Worm (Caenorhabditis elegans) whole organism, late embryonic: Measurements from ENCODE around the gene nhr-127.
A peak's percentile ranks its signal among the peaks of the same experiment; 100 is the strongest.

Source experiments
- C08G9.2 ChIP-seq: sonication (generic microtip); optimal IDR thresholded peaks from 2 replicates; lab custom pipeline; 2016; ENCODE audit warnings: mild to moderate bottlenecking, missing genetic modification characterization, moderate library complexity, missing compliant biosample characterization
- K09A11.1 ChIP-seq: sonication (generic microtip); optimal IDR thresholded peaks from 2 replicates; lab custom pipeline; 2017; ENCODE audit warnings: antibody characterized with exemption, mild to moderate bottlenecking, missing genetic modification characterization, missing compliant biosample characterization; ENCODE audit not compliant: insufficient read depth
- ceh-18 ChIP-seq: sonication (generic microtip); optimal IDR thresholded peaks from 2 replicates; lab custom pipeline; 2016; ENCODE audit warnings: missing genetic modification characterization, missing compliant biosample characterization
- ceh-2 ChIP-seq: sonication (generic microtip); optimal IDR thresholded peaks from 2 replicates; lab custom pipeline; 2016; ENCODE audit warnings: missing genotype, missing genetic modification characterization, missing compliant biosample characterization
- ceh-24 ChIP-seq: sonication (generic microtip); optimal IDR thresholded peaks from 2 replicates; lab custom pipeline; 2016; ENCODE audit warnings: mild to moderate bottlenecking, missing genetic modification characterization, missing compliant biosample characterization
- ceh-30 ChIP-seq: fragments of 150-350 bp; optimal IDR thresholded peaks from 2 replicates; lab custom pipeline; 2014; ENCODE audit warnings: missing biosample characterization, missing genetic modification characterization
- ceh-31 ChIP-seq: sonication (generic microtip); optimal IDR thresholded peaks from 2 replicates; lab custom pipeline; 2016; ENCODE audit warnings: missing genetic modification characterization, missing compliant biosample characterization
- ceh-45 ChIP-seq: fragments of 200-800 bp; sonication (Bioruptor generic); IDR thresholded peaks from 2 replicates; pipeline ENCODE4 v1.3.6; 2022; ENCODE audit warnings: missing genetic modification reagents, missing genetic modification characterization, missing compliant biosample characterization
- ceh-48 ChIP-seq: sonication (generic microtip); optimal IDR thresholded peaks from 2 replicates; lab custom pipeline; 2016; ENCODE audit warnings: missing genetic modification characterization, inconsistent platforms, missing compliant biosample characterization
- ceh-9 ChIP-seq: sonication (generic microtip); optimal IDR thresholded peaks from 2 replicates; lab custom pipeline; 2016; ENCODE audit warnings: mild to moderate bottlenecking, missing genetic modification characterization, inconsistent platforms, missing compliant biosample characterization
- dmd-4 ChIP-seq: sonication (generic microtip); optimal IDR thresholded peaks from 2 replicates; lab custom pipeline; 2016; ENCODE audit warnings: borderline replicate concordance, missing genetic modification characterization, missing compliant biosample characterization
- elt-2 ChIP-seq: sonication (generic microtip); optimal IDR thresholded peaks from 2 replicates; lab custom pipeline; 2016; ENCODE audit warnings: missing genetic modification reagents, missing genetic modification characterization, missing compliant biosample characterization
- elt-4 ChIP-seq: sonication (generic microtip); optimal IDR thresholded peaks from 2 replicates; lab custom pipeline; 2016; ENCODE audit warnings: missing genetic modification characterization, missing compliant biosample characterization
- eyg-1 ChIP-seq: sonication (generic microtip); optimal IDR thresholded peaks from 2 replicates; lab custom pipeline; 2016; ENCODE audit warnings: missing genotype, missing genetic modification characterization, missing compliant biosample characterization
- fkh-10 ChIP-seq: fragments of 150-350 bp; optimal IDR thresholded peaks from 2 replicates; lab custom pipeline; 2014; ENCODE audit warnings: missing biosample characterization, missing genetic modification reagents, missing genetic modification characterization
- gmeb-2 ChIP-seq: sonication (generic microtip); optimal IDR thresholded peaks from 2 replicates; lab custom pipeline; 2016; ENCODE audit warnings: missing genetic modification characterization, inconsistent platforms, missing compliant biosample characterization
- hlh-15 ChIP-seq: sonication (generic microtip); optimal IDR thresholded peaks from 2 replicates; lab custom pipeline; 2016; ENCODE audit warnings: missing genetic modification characterization, missing compliant biosample characterization
- hlh-6 ChIP-seq: sonication (generic microtip); optimal IDR thresholded peaks from 2 replicates; lab custom pipeline; 2016; ENCODE audit warnings: missing genotype, missing genetic modification characterization, missing compliant biosample characterization
- hlh-8 ChIP-seq: sonication (generic microtip); optimal IDR thresholded peaks from 2 replicates; lab custom pipeline; 2016; ENCODE audit warnings: missing genotype, missing genetic modification characterization, missing compliant biosample characterization
- lim-6 ChIP-seq: sonication (generic microtip); optimal IDR thresholded peaks from 2 replicates; lab custom pipeline; 2016; ENCODE audit warnings: missing genetic modification characterization, missing compliant biosample characterization
- lin-11 ChIP-seq: fragments of 200-800 bp; sonication (Bioruptor generic); optimal IDR thresholded peaks from 2 replicates; lab custom pipeline; 2018; ENCODE audit warnings: mild to moderate bottlenecking, missing genetic modification characterization, missing compliant biosample characterization
- madf-2 ChIP-seq: sonication (generic microtip); optimal IDR thresholded peaks from 2 replicates; lab custom pipeline; 2017; ENCODE audit warnings: missing genetic modification characterization, missing compliant biosample characterization
- mec-3 ChIP-seq: sonication (generic microtip); optimal IDR thresholded peaks from 2 replicates; lab custom pipeline; 2016; ENCODE audit warnings: borderline replicate concordance, missing genetic modification characterization, missing compliant biosample characterization
- npax-4 ChIP-seq: sonication (generic microtip); optimal IDR thresholded peaks from 2 replicates; lab custom pipeline; 2016; ENCODE audit warnings: missing genetic modification characterization, missing compliant biosample characterization
- odd-2 ChIP-seq: sonication (generic microtip); optimal IDR thresholded peaks from 2 replicates; lab custom pipeline; 2017; ENCODE audit warnings: antibody characterized with exemption, mild to moderate bottlenecking, missing genetic modification characterization, missing compliant biosample characterization
- pag-3 ChIP-seq: sonication (generic microtip); optimal IDR thresholded peaks from 2 replicates; lab custom pipeline; 2016; ENCODE audit warnings: missing compliant biosample characterization, missing genetic modification characterization, borderline replicate concordance
- pros-1 ChIP-seq: fragments of 150-350 bp; optimal IDR thresholded peaks from 2 replicates; lab custom pipeline; 2014; ENCODE audit warnings: missing biosample characterization, missing genetic modification reagents, missing genetic modification characterization
- rnt-1 ChIP-seq: sonication (generic microtip); optimal IDR thresholded peaks from 2 replicates; lab custom pipeline; 2016; ENCODE audit warnings: missing genetic modification characterization, missing compliant biosample characterization
- sdc-2 ChIP-seq: sonication (generic microtip); optimal IDR thresholded peaks from 2 replicates; lab custom pipeline; 2016; ENCODE audit warnings: missing genotype, missing genetic modification characterization, missing compliant biosample characterization
- sox-2 ChIP-seq: fragments of 200-800 bp; sonication (Bioruptor generic); IDR thresholded peaks from 2 replicates; pipeline ENCODE4 v1.3.6; 2022; ENCODE audit warnings: missing genetic modification reagents, missing genetic modification characterization, missing compliant biosample characterization
- sox-4 ChIP-seq: sonication (generic microtip); optimal IDR thresholded peaks from 2 replicates; lab custom pipeline; 2017; ENCODE audit warnings: mild to moderate bottlenecking, missing genetic modification characterization, inconsistent platforms, missing compliant biosample characterization
- tbx-2 ChIP-seq: sonication (generic microtip); optimal IDR thresholded peaks from 2 replicates; lab custom pipeline; 2016; ENCODE audit warnings: missing genetic modification characterization, missing compliant biosample characterization
- tbx-7 ChIP-seq: sonication (generic microtip); optimal IDR thresholded peaks from 2 replicates; lab custom pipeline; 2016; ENCODE audit warnings: missing genotype, missing genetic modification characterization, missing compliant biosample characterization
- ttx-3 ChIP-seq: sonication (generic microtip); optimal IDR thresholded peaks from 2 replicates; lab custom pipeline; 2016; ENCODE audit warnings: missing genetic modification reagents, missing genetic modification characterization, missing compliant biosample characterization
- unc-3 ChIP-seq, 2 experiments: fragments of 200-800 bp in 1 of 2; sonication (Bioruptor generic) in 1 of 2; sonication (generic microtip) in 1 of 2; conservative IDR thresholded peaks in 1 of 2; optimal IDR thresholded peaks in 1 of 2; 2 replicates each; pipeline versions ENCODE4 v1.3.6 to Lab custom; 2016 to 2022; ENCODE audit warnings: missing compliant biosample characterization in 2 of 2, missing genetic modification characterization in 2 of 2, missing genetic modification reagents in 1 of 2
- unc-86 ChIP-seq: sonication (generic microtip); optimal IDR thresholded peaks from 2 replicates; lab custom pipeline; 2016; ENCODE audit warnings: missing genetic modification characterization, missing compliant biosample characterization
- zip-5 ChIP-seq: sonication (generic microtip); optimal IDR thresholded peaks from 2 replicates; lab custom pipeline; 2016; ENCODE audit warnings: missing genetic modification characterization, missing compliant biosample characterization
- ztf-16 ChIP-seq: sonication (generic microtip); optimal IDR thresholded peaks from 2 replicates; lab custom pipeline; 2017; ENCODE audit warnings: missing genetic modification characterization, missing compliant biosample characterization

nhr-127 gene

DNA sequence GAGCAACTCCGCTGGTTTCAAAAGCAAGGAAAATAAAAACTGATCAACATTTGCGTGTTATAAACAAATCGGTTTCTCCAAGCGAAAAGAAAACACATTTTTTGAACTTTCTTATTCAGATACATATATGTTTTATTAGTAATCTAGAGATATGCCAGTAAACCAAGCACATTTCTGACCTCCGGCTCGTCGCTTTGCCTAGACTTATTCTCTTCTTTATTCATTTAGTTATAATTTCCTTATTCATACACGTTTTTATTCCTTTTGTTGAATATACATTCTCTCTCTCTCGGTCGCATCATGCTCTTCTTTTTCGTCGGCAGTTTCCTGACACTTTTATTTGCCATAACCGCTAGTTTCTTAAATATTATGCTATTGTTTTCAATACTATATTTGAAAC, 38.9 kb downstream of the nhr-127 start, which contains the start of gene srbc-84:
Gene srbc-84 (plus strand): TSS at position 301 of the 400 bp plus-strand sequence.
- TF ChIP-seq pros-1 (tag; lab: Kevin White, UChicago) (no peak), ceh-45 (GFP tag; lab: Robert Waterston, UW) (no peak), mec-3 (tag; lab: Kevin White, UChicago) (no peak), ceh-18 (tag; lab: Kevin White, UChicago) (no peak), gmeb-2 (tag; lab: Kevin White, UChicago) (no peak), ceh-30 (no peak), hlh-6 (no peak), sox-4 (no peak), elt-4 (tag; lab: Kevin White, UChicago) (no peak), ceh-2 (no peak), pag-3 (tag; lab: Kevin White, UChicago) (no peak), ztf-16 (tag; lab: Kevin White, UChicago) (no peak), eyg-1 (tag; lab: Kevin White, UChicago) (no peak), odd-2 (no peak), sdc-2 (tag; lab: Kevin White, UChicago) (no peak)

DNA sequence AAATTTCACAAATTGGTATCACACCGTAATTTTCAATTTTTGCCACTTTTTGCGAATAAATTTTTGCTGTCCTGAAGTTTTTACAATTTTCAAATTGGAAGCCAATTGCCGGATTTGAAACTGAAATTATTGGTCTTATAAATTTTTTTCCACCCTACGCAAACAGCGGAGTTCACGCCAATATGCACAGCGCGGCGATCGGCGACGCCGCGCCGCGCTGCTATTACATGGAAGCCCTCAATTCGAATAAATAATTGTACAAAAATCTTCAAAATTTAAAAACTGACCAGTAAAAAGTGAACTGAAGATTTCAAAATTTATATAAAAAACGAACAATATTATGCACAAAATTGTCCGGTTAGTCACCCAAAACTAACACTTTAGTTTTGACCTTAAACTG, 40.0 kb downstream of the nhr-127 start:
- TF ChIP-seq hlh-8 (tag; lab: Kevin White, UChicago) (no peak), elt-2 (tag; lab: Kevin White, UChicago) (no peak), ceh-45 (GFP tag; lab: Robert Waterston, UW) (no peak), hlh-6 (no peak), tbx-7 (tag; lab: Kevin White, UChicago) (no peak), lin-11 (tag; lab: Kevin White, UChicago) (no peak)
- TF ChIP-seq, all 69 proteins: peak for 0

DNA sequence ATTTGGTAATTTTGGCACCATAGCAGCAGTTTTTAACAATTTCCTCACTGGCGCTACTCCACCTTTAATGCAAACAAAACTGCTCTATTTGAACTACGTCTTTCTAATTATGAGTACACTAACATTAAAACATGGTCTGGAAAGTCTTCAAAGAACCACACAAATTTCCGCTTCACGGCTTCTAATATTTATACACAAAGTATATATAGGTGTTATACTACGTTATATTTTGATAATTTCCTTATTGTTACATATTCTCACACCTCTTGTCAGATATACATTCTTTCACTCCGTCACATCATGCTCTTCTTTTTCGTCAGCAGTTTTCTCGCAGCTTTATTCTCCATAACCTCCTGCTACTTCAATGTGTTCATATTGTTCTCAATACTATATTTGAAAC, 40.5 kb downstream of the nhr-127 start, which contains the start of gene srbc-82:
Gene srbc-82 (plus strand): TSS at position 301 of the 400 bp plus-strand sequence.
- no peak for TF ChIP-seq npax-4 (tag; lab: Kevin White, UChicago)
- TF ChIP-seq hlh-15 = no peak
- TF ChIP-seq ceh-45 (GFP tag; lab: Robert Waterston, UW) = no peak
- TF ChIP-seq K09A11.1 (tag; lab: Kevin White, UChicago) = no peak
- no peak for TF ChIP-seq ttx-3 (tag; lab: Kevin White, UChicago)
- no peak for TF ChIP-seq sox-2 (GFP tag; lab: Robert Waterston, UW)

DNA sequence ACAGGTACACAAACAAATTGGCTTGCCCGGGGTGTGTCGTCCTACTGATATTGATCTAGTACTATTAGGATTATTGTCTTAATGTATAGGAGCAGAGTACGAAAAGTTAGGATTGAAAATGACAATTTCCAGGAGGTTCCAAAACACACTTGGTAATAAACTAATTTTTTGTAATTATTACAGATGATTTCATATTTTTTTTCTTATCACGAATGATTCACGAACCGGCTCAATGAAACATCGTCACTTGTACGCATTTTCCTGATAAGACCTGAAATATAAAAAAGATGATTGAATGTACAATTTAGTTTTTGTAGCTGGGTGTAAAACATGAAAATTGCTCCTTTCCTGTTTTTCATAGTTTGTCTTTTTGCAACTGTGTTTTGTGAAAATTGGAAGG, 42.7 kb downstream of the nhr-127 start, which contains the start of the genes C31A11.13 and oac-6:
Gene C31A11.13 (minus strand): TSS at position 113 of the 400 bp plus-strand sequence.
Gene oac-6 (plus strand): TSS at position 279 of the 400 bp plus-strand sequence.
- TF ChIP-seq elt-2 (tag; lab: Kevin White, UChicago) = peak; percentile 63
- TF ChIP-seq tbx-2 = no peak
- no peak for TF ChIP-seq eyg-1 (tag; lab: Kevin White, UChicago)
- TF ChIP-seq, all 69 proteins: peak for 1

DNA sequence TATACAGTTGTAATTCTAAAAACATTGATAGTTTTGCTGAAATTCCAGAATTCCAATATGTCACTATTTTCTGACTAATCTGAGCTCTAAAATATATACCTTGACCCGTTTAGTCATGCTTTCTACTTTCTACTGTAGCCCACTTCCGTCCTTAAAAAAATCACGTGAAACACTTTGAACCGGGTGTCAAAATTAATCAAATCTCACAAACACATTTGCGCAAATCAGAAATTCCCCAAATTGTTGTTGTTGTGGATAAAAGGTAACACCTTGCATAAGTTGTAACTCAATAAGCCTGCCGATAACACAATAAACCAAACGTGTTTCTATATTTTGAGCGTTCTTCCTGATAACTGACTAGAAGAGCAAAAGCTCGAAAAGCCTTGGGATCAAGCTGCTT, 47.5 kb downstream of the nhr-127 start, which contains the start of gene srxa-7:
Gene srxa-7 (plus strand): TSS at position 301 of the 400 bp plus-strand sequence.
- TF ChIP-seq ceh-31 (no peak), rnt-1 (tag; lab: Kevin White, UChicago) (no peak), hlh-15 (no peak), hlh-6 (no peak), ceh-9 (no peak), ceh-48 (tag; lab: Kevin White, UChicago) (no peak), ceh-24 (no peak), unc-3 (GFP tag; conservative IDR thresholded peaks at IDR 0.05; lab: Robert Waterston, UW) (no peak), unc-3 (tag; optimal IDR thresholded peaks at IDR 0.05; lab: Kevin White, UChicago) (no peak), fkh-10 (GFP tag; lab: Kevin White, UChicago) (no peak), zip-5 (no peak), npax-4 (tag; lab: Kevin White, UChicago) (no peak), lin-11 (tag; lab: Kevin White, UChicago) (no peak), madf-2 (no peak), unc-86 (tag; lab: Kevin White, UChicago) (no peak), pag-3 (tag; lab: Kevin White, UChicago) (no peak), sox-4 (no peak), dmd-4 (tag; lab: Kevin White, UChicago) (no peak), eyg-1 (tag; lab: Kevin White, UChicago) (no peak), C08G9.2 (no peak), lim-6 (tag; lab: Kevin White, UChicago) (no peak)
